Fruit fly (Drosophila melanogaster) whole organism, embryonic: ENCODE measurements around the gene CG14664.

ENCODE experiments used
- Awh ChIP-seq: fragments of 200-800 bp; sonication (Bioruptor generic); IDR thresholded peaks from 2 replicates; pipeline ENCODE4, ENCODE4 v1.3.6; 2022; ENCODE audit warnings: missing biosample characterization, missing genetic modification characterization
- CG10959 ChIP-seq: fragments of 200-800 bp; sonication (Bioruptor generic); IDR thresholded peaks from 2 replicates; pipeline ENCODE4 v1.3.6; 2022; ENCODE audit warnings: missing biosample characterization, missing genetic modification characterization
- CG11504 ChIP-seq: fragments of 200-800 bp; sonication (Bioruptor generic); optimal IDR thresholded peaks from 3 replicates; lab custom pipeline; 2019; ENCODE audit warnings: missing biosample characterization, mild to moderate bottlenecking, missing genetic modification characterization, moderate library complexity
- CG11695 ChIP-seq: fragments of 200-800 bp; sonication (Bioruptor generic); IDR thresholded peaks from 3 replicates; pipeline ENCODE4 v1.3.6; 2022; ENCODE audit warnings: missing biosample characterization, missing genetic modification characterization
- CG12299 ChIP-seq: fragments of 200-800 bp; sonication (Bioruptor generic); optimal IDR thresholded peaks from 2 replicates; lab custom pipeline; 2018; ENCODE audit warnings: missing biosample characterization, mild to moderate bottlenecking, missing genetic modification characterization
- CG12744 ChIP-seq: fragments of 200-800 bp; sonication (Bioruptor generic); optimal IDR thresholded peaks from 2 replicates; lab custom pipeline; 2016; ENCODE audit warnings: missing biosample characterization, missing genetic modification characterization
- CG13123 ChIP-seq: fragments of 200-800 bp; sonication (Bioruptor generic); optimal IDR thresholded peaks from 2 replicates; lab custom pipeline; 2016; ENCODE audit warnings: missing biosample characterization, missing genetic modification characterization
- CG13775 ChIP-seq: fragments of 200-800 bp; sonication (Bioruptor generic); optimal IDR thresholded peaks from 3 replicates; lab custom pipeline; 2017; ENCODE audit warnings: missing biosample characterization, mild to moderate bottlenecking, missing genetic modification characterization
- CG14860 ChIP-seq: fragments of 200-800 bp; sonication (Bioruptor generic); IDR thresholded peaks from 3 replicates; pipeline ENCODE4 v1.3.6; 2022; ENCODE audit warnings: missing biosample characterization, missing genetic modification characterization; ENCODE audit not compliant: partially characterized antibody
- CG15011 ChIP-seq: fragments of 200-800 bp; sonication (Bioruptor generic); optimal IDR thresholded peaks from 3 replicates; lab custom pipeline; 2018; ENCODE audit warnings: missing biosample characterization, mild to moderate bottlenecking, missing genetic modification characterization
- CG17186 ChIP-seq: fragments of 200-800 bp; sonication (Bioruptor generic); optimal IDR thresholded peaks from 3 replicates; lab custom pipeline; 2017; ENCODE audit warnings: missing biosample characterization, missing genetic modification reagents, missing genetic modification characterization
- CG17385 ChIP-seq: fragments of 200-800 bp; sonication (Bioruptor generic); optimal IDR thresholded peaks from 3 replicates; lab custom pipeline; 2018; ENCODE audit warnings: missing biosample characterization, mild to moderate bottlenecking, missing genetic modification characterization
- CG17612 ChIP-seq: fragments of 200-800 bp; sonication (Bioruptor generic); IDR thresholded peaks from 2 replicates; pipeline ENCODE4 v1.3.6; 2022; ENCODE audit warnings: missing biosample characterization, missing genetic modification characterization
- CG18011 ChIP-seq: fragments of 200-800 bp; sonication (Bioruptor generic); optimal IDR thresholded peaks from 2 replicates; lab custom pipeline; 2017; ENCODE audit warnings: missing biosample characterization, missing genetic modification characterization, mild to moderate bottlenecking, moderate library complexity, missing genotype
- CG2875 ChIP-seq: fragments of 200-800 bp; sonication (Bioruptor generic); optimal IDR thresholded peaks from 2 replicates; lab custom pipeline; 2017; ENCODE audit warnings: missing biosample characterization, mild to moderate bottlenecking, missing genetic modification characterization, missing genetic modification reagents
- CG4424 ChIP-seq: fragments of 200-800 bp; sonication (Bioruptor generic); optimal IDR thresholded peaks from 3 replicates; lab custom pipeline; 2016; ENCODE audit warnings: missing biosample characterization, missing genetic modification characterization
- CG4854 ChIP-seq: fragments of 200-800 bp; sonication (Bioruptor generic); optimal IDR thresholded peaks from 2 replicates; lab custom pipeline; 2016; ENCODE audit warnings: missing biosample characterization, missing genetic modification characterization, inconsistent platforms
- Chrac-16 ChIP-seq: fragments of 200-800 bp; sonication (Bioruptor generic); optimal IDR thresholded peaks from 3 replicates; lab custom pipeline; 2016; ENCODE audit warnings: missing biosample characterization, missing genetic modification characterization
- Doc3 ChIP-seq: fragments of 200-800 bp; sonication (Bioruptor generic); IDR thresholded peaks from 3 replicates; pipeline ENCODE4 v1.3.6; 2022; ENCODE audit warnings: missing biosample characterization, missing genetic modification characterization; ENCODE audit not compliant: partially characterized antibody
- HHEX ChIP-seq: fragments of 200-800 bp; sonication (Bioruptor generic); optimal IDR thresholded peaks from 3 replicates; lab custom pipeline; 2017; ENCODE audit warnings: missing biosample characterization, mild to moderate bottlenecking, missing genetic modification characterization, missing genetic modification reagents
- Lpt ChIP-seq: fragments of >200 bp; optimal IDR thresholded peaks from 2 replicates; lab custom pipeline; 2018; ENCODE audit warnings: missing biosample characterization, missing genetic modification characterization
- NC2α ChIP-seq: fragments of 200-800 bp; sonication (Bioruptor generic); optimal IDR thresholded peaks from 2 replicates; lab custom pipeline; 2016; ENCODE audit warnings: missing biosample characterization, missing genetic modification characterization
- Six4 ChIP-seq: fragments of 200-800 bp; sonication (Bioruptor generic); optimal IDR thresholded peaks from 2 replicates; lab custom pipeline; 2016; ENCODE audit warnings: missing biosample characterization, missing genetic modification characterization
- Sox102F ChIP-seq: fragments of 200-800 bp; sonication (Bioruptor generic); optimal IDR thresholded peaks from 2 replicates; lab custom pipeline; 2018; ENCODE audit warnings: missing biosample characterization, mild to moderate bottlenecking, missing genetic modification characterization, moderate library complexity
- Xrp1 ChIP-seq: fragments of 200-800 bp; sonication (Bioruptor generic); IDR thresholded peaks from 2 replicates; pipeline ENCODE4 v1.3.6; 2022; ENCODE audit warnings: missing biosample characterization, missing genetic modification characterization
- ac ChIP-seq: fragments of 200-800 bp; sonication (Bioruptor generic); optimal IDR thresholded peaks from 3 replicates; lab custom pipeline; 2017; ENCODE audit warnings: missing biosample characterization, mild to moderate bottlenecking, missing genetic modification characterization
- aop ChIP-seq: fragments of 200-800 bp; sonication (Bioruptor generic); IDR thresholded peaks from 2 replicates; pipeline ENCODE4 v1.3.6; 2022; ENCODE audit warnings: missing biosample characterization, missing genetic modification characterization
- cad ChIP-seq: fragments of >200 bp; optimal IDR thresholded peaks from 2 replicates; lab custom pipeline; 2017; ENCODE audit warnings: missing biosample characterization, missing genetic modification characterization
- cas ChIP-seq: fragments of 200-800 bp; sonication (Bioruptor generic); IDR thresholded peaks from 2 replicates; pipeline ENCODE4 v1.3.6; 2022; ENCODE audit warnings: missing biosample characterization, missing genetic modification characterization
- chif ChIP-seq, 2 experiments: fragments of 200-800 bp; sonication (Bioruptor generic); optimal IDR thresholded peaks; 3 replicates each; lab custom pipeline; 2016; ENCODE audit warnings: missing biosample characterization in 2 of 2, missing genetic modification characterization in 2 of 2
- chinmo ChIP-seq: fragments of 200-800 bp; sonication (Bioruptor generic); IDR thresholded peaks from 4 replicates; pipeline ENCODE4 v1.3.6; 2022; ENCODE audit warnings: missing biosample characterization, missing genetic modification characterization; ENCODE audit not compliant: partially characterized antibody
- dimm ChIP-seq: fragments of 200-800 bp; sonication (Bioruptor generic); IDR thresholded peaks from 2 replicates; pipeline ENCODE4 v1.3.6; 2022; ENCODE audit warnings: missing biosample characterization, missing genetic modification characterization
- disco-r ChIP-seq: fragments of 200-800 bp; sonication (Bioruptor generic); optimal IDR thresholded peaks from 2 replicates; lab custom pipeline; 2016; ENCODE audit warnings: missing biosample characterization, missing genetic modification characterization
- dm ChIP-seq: fragments of 200-800 bp; sonication (Bioruptor generic); optimal IDR thresholded peaks from 3 replicates; lab custom pipeline; 2016; ENCODE audit warnings: missing biosample characterization, missing genetic modification characterization
- dmrt11E ChIP-seq: fragments of 200-800 bp; sonication (Bioruptor generic); optimal IDR thresholded peaks from 3 replicates; lab custom pipeline; 2018; ENCODE audit warnings: missing biosample characterization, mild to moderate bottlenecking, missing genetic modification characterization, moderate library complexity
- dmrt99B ChIP-seq: fragments of 200-800 bp; sonication (Bioruptor generic); optimal IDR thresholded peaks from 2 replicates; lab custom pipeline; 2018; ENCODE audit warnings: missing biosample characterization, mild to moderate bottlenecking, missing genetic modification characterization, moderate library complexity
- dysf ChIP-seq: fragments of 200-800 bp; sonication (Bioruptor generic); IDR thresholded peaks from 3 replicates; pipeline ENCODE4 v1.3.6; 2022; ENCODE audit warnings: missing biosample characterization, missing genetic modification characterization
- emc ChIP-seq: fragments of 200-800 bp; sonication (Bioruptor generic); optimal IDR thresholded peaks from 2 replicates; lab custom pipeline; 2016; ENCODE audit warnings: missing biosample characterization, missing genetic modification characterization
- gce ChIP-seq: fragments of 200-800 bp; sonication (Bioruptor generic); IDR thresholded peaks from 3 replicates; pipeline ENCODE4 v1.3.6; 2022; ENCODE audit warnings: missing biosample characterization, missing genetic modification characterization
- ind ChIP-seq: fragments of 200-800 bp; sonication (Bioruptor generic); optimal IDR thresholded peaks from 3 replicates; lab custom pipeline; 2016; ENCODE audit warnings: missing biosample characterization, missing genetic modification characterization
- knrl ChIP-seq: fragments of 200-800 bp; sonication (Bioruptor generic); IDR thresholded peaks from 3 replicates; pipeline ENCODE4 v1.3.6; 2022; ENCODE audit warnings: missing biosample characterization, missing genetic modification characterization; ENCODE audit not compliant: partially characterized antibody
- lab ChIP-seq: fragments of 200-800 bp; sonication (Bioruptor generic); optimal IDR thresholded peaks from 3 replicates; lab custom pipeline; 2017; ENCODE audit warnings: missing biosample characterization, missing genetic modification characterization, mild to moderate bottlenecking, moderate library complexity, missing genetic modification reagents
- nmo ChIP-seq: fragments of 200-800 bp; sonication (Bioruptor generic); optimal IDR thresholded peaks from 2 replicates; lab custom pipeline; 2018; ENCODE audit warnings: missing biosample characterization, mild to moderate bottlenecking, missing genetic modification characterization, moderate library complexity
- org-1 ChIP-seq: fragments of 200-800 bp; sonication (Bioruptor generic); optimal IDR thresholded peaks from 2 replicates; lab custom pipeline; 2017; ENCODE audit warnings: missing biosample characterization, missing genetic modification characterization
- pho ChIP-seq: fragments of 200-800 bp; sonication (Bioruptor generic); optimal IDR thresholded peaks from 2 replicates; lab custom pipeline; 2016; ENCODE audit warnings: missing biosample characterization, missing genetic modification characterization
- repo ChIP-seq: fragments of 200-800 bp; sonication (Bioruptor generic); optimal IDR thresholded peaks from 2 replicates; lab custom pipeline; 2016; ENCODE audit warnings: missing biosample characterization, missing genetic modification characterization
- sens-2 ChIP-seq: fragments of 200-800 bp; sonication (Bioruptor generic); IDR thresholded peaks from 2 replicates; pipeline ENCODE4 v1.3.6; 2022; ENCODE audit warnings: missing biosample characterization, missing genetic modification characterization
- shn ChIP-seq: fragments of 200-800 bp; sonication (Bioruptor generic); optimal IDR thresholded peaks from 3 replicates; lab custom pipeline; 2016; ENCODE audit warnings: missing biosample characterization, missing genetic modification characterization
- tx ChIP-seq: fragments of 200-800 bp; sonication (Bioruptor generic); optimal IDR thresholded peaks from 2 replicates; lab custom pipeline; 2016; ENCODE audit warnings: missing biosample characterization, missing genetic modification characterization

The CG14664 gene

dm6 chr3R:5211901-5212758 lies 11.8 kb upstream of the CG14664 start (continued):
- TF ChIP-seq HHEX (GFP tag; lab: Kevin White, UChicago) (peak; percentile 24), Lpt (GFP tag; lab: Kevin White, UChicago) (peak; percentile 5), CG13123 (GFP tag; lab: Kevin White, UChicago) (peak; percentile 54), NC2α (GFP tag; lab: Kevin White, UChicago) (peak; percentile 51), knrl (no peak), CG11695 (peak; percentile 64; the same call in 1 of the 3 replicates), pho (no peak), dysf (GFP tag; lab: Robert Waterston, UW) (peak; percentile 41; the same call in 1 of the 3 replicates), CG12299 (tag; lab: Kevin White, UChicago) (peak; percentile 4), CG17186 (GFP tag; lab: Kevin White, UChicago) (peak; percentile 14), gce (GFP tag; lab: Robert Waterston, UW) (no peak), aop (no peak), CG10959 (GFP tag; lab: Robert Waterston, UW) (peak; percentile 93), cad (GFP tag; lab: Kevin White, UChicago) (no peak), ind (GFP tag; lab: Kevin White, UChicago) (peak; percentile 35), disco-r (GFP tag; lab: Kevin White, UChicago) (peak; percentile 38), dmrt99B (tag; lab: Kevin White, UChicago) (peak; percentile 52), nmo (GFP tag; lab: Kevin White, UChicago) (peak; percentile 85), CG18011 (GFP tag; lab: Kevin White, UChicago) (no peak), CG14860 (GFP tag; lab: Robert Waterston, UW) (no peak), emc (no peak), CG4854 (GFP tag; lab: Kevin White, UChicago) (peak; percentile 53), ac (peak; percentile 93), sens-2 (GFP tag; lab: Robert Waterston, UW) (peak; percentile 64), CG17385 (GFP tag; lab: Kevin White, UChicago) (peak; percentile 23), dimm (GFP tag; lab: Robert Waterston, UW) (no peak), CG15011 (GFP tag; lab: Kevin White, UChicago) (peak; percentile 40), org-1 (GFP tag; lab: Kevin White, UChicago) (peak; percentile 70), Awh (peak; percentile 45; the same call in 1 of the 2 replicates), CG17612 (GFP tag; lab: Robert Waterston, UW) (no peak), dm (GFP tag; lab: Kevin White, UChicago) (peak; percentile 53), chinmo (GFP tag; lab: Robert Waterston, UW) (no peak), lab (GFP tag; lab: Kevin White, UChicago) (peak; percentile 10), chif (GFP tag; optimal IDR thresholded peaks at IDR 0.05; lab: Kevin White, UChicago) (peak; percentile 77 to 93), cas (GFP tag; lab: Robert Waterston, UW) (no peak), CG2875 (peak; percentile 71), repo (GFP tag; lab: Kevin White, UChicago) (peak; percentile 69), CG12744 (GFP tag; lab: Kevin White, UChicago) (peak; percentile 42), CG13775 (peak; percentile 85), Xrp1 (peak; percentile 95), shn (peak; percentile 83), CG11504 (tag; lab: Kevin White, UChicago) (peak; percentile 73), Sox102F (GFP tag; lab: Kevin White, UChicago) (peak; percentile 38), Doc3 (GFP tag; lab: Robert Waterston, UW) (no peak), Six4 (GFP tag; lab: Kevin White, UChicago) (peak; percentile 80), CG4424 (GFP tag; lab: Kevin White, UChicago) (peak; percentile 85), dmrt11E (peak; percentile 98), tx (GFP tag; lab: Kevin White, UChicago) (peak; percentile 60), Chrac-16 (GFP tag; lab: Kevin White, UChicago) (peak; percentile 84)
